Worm (Caenorhabditis elegans) whole organism, late embryonic: Measurements from ENCODE around the gene C18A11.1.

Experiments used
- T23F11.4 ChIP-seq: fragments of 200-800 bp; sonication (Bioruptor generic); optimal IDR thresholded peaks from 2 replicates; lab custom pipeline; 2018; ENCODE audit warnings: mild to moderate bottlenecking, missing genetic modification characterization, missing compliant biosample characterization
- ceh-48 ChIP-seq: sonication (generic microtip); optimal IDR thresholded peaks from 2 replicates; lab custom pipeline; 2016; ENCODE audit warnings: missing genetic modification characterization, inconsistent platforms, missing compliant biosample characterization
- elt-4 ChIP-seq: sonication (generic microtip); optimal IDR thresholded peaks from 2 replicates; lab custom pipeline; 2016; ENCODE audit warnings: missing genetic modification characterization, missing compliant biosample characterization
- gmeb-2 ChIP-seq: sonication (generic microtip); optimal IDR thresholded peaks from 2 replicates; lab custom pipeline; 2016; ENCODE audit warnings: missing genetic modification characterization, inconsistent platforms, missing compliant biosample characterization
- nhr-11 ChIP-seq: fragments of 150-350 bp; optimal IDR thresholded peaks from 2 replicates; lab custom pipeline; 2014; ENCODE audit warnings: missing biosample characterization, missing genetic modification characterization
- sox-4 ChIP-seq: sonication (generic microtip); optimal IDR thresholded peaks from 2 replicates; lab custom pipeline; 2017; ENCODE audit warnings: mild to moderate bottlenecking, missing genetic modification characterization, inconsistent platforms, missing compliant biosample characterization
- ttx-3 ChIP-seq: sonication (generic microtip); optimal IDR thresholded peaks from 2 replicates; lab custom pipeline; 2016; ENCODE audit warnings: missing genetic modification reagents, missing genetic modification characterization, missing compliant biosample characterization

DNA sequence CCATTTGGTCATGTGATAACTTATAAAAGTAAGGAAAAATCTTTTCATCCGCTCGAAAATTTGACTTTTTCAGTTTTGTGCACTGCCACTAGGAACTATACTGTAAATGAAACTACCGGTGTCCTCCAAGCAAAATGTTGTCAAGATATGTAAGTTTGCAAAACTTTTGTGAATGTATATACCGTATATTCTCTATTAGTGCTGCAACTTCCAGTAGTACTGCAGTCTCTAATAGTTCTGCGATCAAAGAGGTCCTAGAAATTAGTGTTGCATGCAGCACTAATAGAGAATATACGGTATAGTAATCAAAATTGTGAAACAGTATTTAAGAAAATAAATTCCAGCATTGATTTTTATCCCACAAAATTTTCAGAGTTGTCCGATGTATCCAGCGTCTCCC lies 39.1 kb upstream of the C18A11.1 start:
- TF ChIP-seq T23F11.4 (GFP tag; lab: Kevin White, UChicago) (no peak), ceh-48 (no peak), gmeb-2 (no peak), ttx-3 (no peak), sox-4 (no peak), nhr-11 (tag; lab: Kevin White, UChicago) (no peak), elt-4 (tag; lab: Kevin White, UChicago) (no peak)
